Worm (Caenorhabditis elegans): ENCODE data around the gene F54E2.9.

Gene F54E2.9

DNA sequence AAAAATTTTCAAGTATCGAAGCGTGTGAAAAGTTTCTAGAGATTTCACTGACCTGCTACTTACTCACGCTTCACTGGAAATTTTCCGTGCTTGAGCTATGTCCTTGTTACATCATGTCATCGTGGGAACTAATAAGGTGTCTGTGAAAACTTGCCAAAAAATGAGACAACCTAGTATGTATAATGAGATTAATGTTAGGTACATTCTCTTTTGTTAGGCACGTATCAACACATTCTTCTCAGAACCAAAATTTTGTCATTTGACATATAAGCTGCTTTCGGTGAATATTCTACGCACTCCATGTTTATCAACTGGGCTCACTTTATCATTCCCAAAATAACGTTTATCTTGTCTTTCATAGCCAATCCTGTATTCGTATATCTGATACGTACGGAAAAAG, 39.7 kb downstream of the F54E2.9 start, which contains the start of gene srj-18 (continued):
- TF ChIP-seq ceh-27 (GFP tag; optimal IDR thresholded peaks at IDR 0.05) (no peak), ama-1 (optimal IDR thresholded peaks at IDR 0.05) (no peak), ama-1 (GFP tag; optimal IDR thresholded peaks at IDR 0.05) (no peak), madf-10 (tag; optimal IDR thresholded peaks at IDR 0.05) (no peak)

DNA sequence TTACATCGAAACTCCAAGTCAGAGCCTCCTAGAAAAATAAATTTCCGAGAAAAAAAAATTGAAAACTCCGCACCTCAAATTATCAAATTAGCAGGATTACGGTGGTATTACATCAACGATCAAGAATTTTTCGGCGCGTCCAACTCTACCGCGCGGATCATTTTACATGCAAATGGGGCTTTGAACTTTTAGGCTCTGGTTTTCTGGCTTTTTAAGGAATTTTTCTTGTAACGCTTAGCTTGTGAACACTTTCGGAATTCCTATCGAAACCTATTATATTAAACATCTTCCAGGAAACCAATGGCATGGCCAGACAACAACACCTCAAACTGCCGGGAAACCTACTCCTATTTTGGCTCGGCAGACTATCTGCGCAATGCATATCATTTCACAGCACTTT, 42.2 kb downstream of the F54E2.9 start, which contains the start of gene srh-56:
TSS of gene srh-56 (plus strand) at position 301 of the 400 bp plus-strand sequence.
- TF ChIP-seq Y53G8AR.9 (GFP tag; conservative IDR thresholded peaks at IDR 0.05) (no peak), snpc-1.1 (tag; optimal IDR thresholded peaks at IDR 0.05; ENCODE audit: insufficient read depth) (no peak), hmg-20 (GFP tag; IDR thresholded peaks at IDR 0.05) (no peak), pbrm-1 (GFP tag; IDR thresholded peaks at IDR 0.05) (no peak), F22D6.2 (tag; optimal IDR thresholded peaks at IDR 0.05) (no peak), ceh-58 (GFP tag; IDR thresholded peaks at IDR 0.05) (no peak), snpc-3.4 (tag; optimal IDR thresholded peaks at IDR 0.05) (no peak), egl-18 (GFP tag; IDR thresholded peaks at IDR 0.05) (no peak), zim-3 (tag; optimal IDR thresholded peaks at IDR 0.05) (no peak), nfya-1 (tag; optimal IDR thresholded peaks at IDR 0.05; ENCODE audit: borderline replicate concordance, insufficient read depth) (no peak), ztf-6 (GFP tag; IDR thresholded peaks at IDR 0.05) (no peak), hlh-26 (GFP tag; conservative IDR thresholded peaks at IDR 0.05) (no peak), cebp-1 (GFP tag; IDR thresholded peaks at IDR 0.05) (no peak), cebp-1 (tag; optimal IDR thresholded peaks at IDR 0.05) (no peak), F37B4.10 (GFP tag; IDR thresholded peaks at IDR 0.05) (no peak), Y53F4B.3 (GFP tag; IDR thresholded peaks at IDR 0.05) (no peak), madf-10 (tag; optimal IDR thresholded peaks at IDR 0.05) (no peak), rpc-1 (optimal IDR thresholded peaks at IDR 0.05) (no peak), rpc-1 (tag; optimal IDR thresholded peaks at IDR 0.05) (no peak), ztf-28 (GFP tag; IDR thresholded peaks at IDR 0.05) (no peak), B0336.3 (GFP tag; IDR thresholded peaks at IDR 0.05) (no peak), sdz-38 (tag; optimal IDR thresholded peaks at IDR 0.05) (no peak)

DNA sequence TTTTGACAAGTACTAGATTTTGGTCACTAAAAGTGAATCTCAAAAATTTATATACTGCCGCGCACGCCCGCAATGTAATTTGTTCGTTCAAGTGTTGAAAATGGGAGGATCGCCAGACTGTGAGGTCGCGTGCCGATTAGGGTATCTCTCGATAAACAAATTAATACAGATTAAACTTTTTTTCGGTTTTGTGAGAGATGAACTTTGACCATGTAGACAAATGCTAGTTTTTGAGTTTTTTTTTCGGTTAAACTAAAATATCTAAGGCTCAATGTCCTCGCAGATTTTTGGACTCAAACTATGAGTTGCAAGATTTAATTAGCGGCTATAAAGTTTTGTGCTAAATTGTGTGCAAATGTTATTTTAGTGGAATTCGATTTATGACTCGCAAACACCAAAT, 44.0 kb downstream of the F54E2.9 start, which contains the start of gene dhs-15:
TSS of gene dhs-15 (minus strand) at position 101 of the 400 bp plus-strand sequence.
- no peak for TF ChIP-seq F39B2.1 (GFP tag; IDR thresholded peaks at IDR 0.05)
- no peak for TF ChIP-seq dpl-1 (GFP tag; optimal IDR thresholded peaks at IDR 0.05)
- no peak for TF ChIP-seq hmg-20 (GFP tag; IDR thresholded peaks at IDR 0.05)
- no peak for TF ChIP-seq K11D2.4 (GFP tag; IDR thresholded peaks at IDR 0.05)
- TF ChIP-seq madf-8 (GFP tag; conservative IDR thresholded peaks at IDR 0.05): no peak
- no peak for TF ChIP-seq F57A8.1 (GFP tag; optimal IDR thresholded peaks at IDR 0.05)
- no peak for TF ChIP-seq nhr-120 (GFP tag; IDR thresholded peaks at IDR 0.05)
- TF ChIP-seq repo-1 (tag; optimal IDR thresholded peaks at IDR 0.05): no peak
- no peak for TF ChIP-seq hlh-26 (GFP tag; conservative IDR thresholded peaks at IDR 0.05)
- no peak for TF ChIP-seq somi-1 (GFP tag; optimal IDR thresholded peaks at IDR 0.05)
- no peak for TF ChIP-seq madf-6 (GFP tag; IDR thresholded peaks at IDR 0.05)
- TF ChIP-seq ztf-28 (GFP tag; IDR thresholded peaks at IDR 0.05): no peak

DNA sequence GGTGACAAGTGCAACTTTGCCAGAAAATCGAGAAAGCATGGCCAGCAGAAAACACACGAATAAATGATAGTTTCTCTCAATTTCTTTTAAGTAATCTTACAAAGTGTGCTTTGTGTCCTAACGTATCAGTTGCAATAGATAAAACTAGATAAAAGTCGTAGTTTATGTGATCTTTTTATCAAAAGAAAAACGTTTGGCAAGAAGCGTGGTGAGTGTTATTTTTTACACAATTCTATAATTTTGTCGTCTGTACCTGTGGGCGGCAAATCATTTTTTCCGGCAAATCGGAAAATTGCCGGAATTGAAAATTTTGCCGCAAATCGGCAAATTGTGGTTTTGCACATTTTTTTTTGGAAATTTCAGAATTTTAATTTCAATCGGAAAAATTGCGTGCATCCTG, 46.3 kb downstream of the F54E2.9 start, which contains the start of gene R05D8.9:
TSS of gene R05D8.9 (minus strand) at position 101 of the 400 bp plus-strand sequence.
- TF ChIP-seq madf-8 (GFP tag; conservative IDR thresholded peaks at IDR 0.05): no peak
- no peak for TF ChIP-seq athp-1 (tag; optimal IDR thresholded peaks at IDR 0.05)
- no peak for TF ChIP-seq pbrm-1 (GFP tag; IDR thresholded peaks at IDR 0.05)
- no peak for TF ChIP-seq F57A8.1 (GFP tag; optimal IDR thresholded peaks at IDR 0.05)
- no peak for TF ChIP-seq Y53F4B.3 (GFP tag; IDR thresholded peaks at IDR 0.05)
- TF ChIP-seq akir-1 (GFP tag; optimal IDR thresholded peaks at IDR 0.05): no peak
- TF ChIP-seq C17E4.6 (GFP tag; IDR thresholded peaks at IDR 0.05): no peak
